Worm (Caenorhabditis elegans) whole organism, L4/young adult: ENCODE data around the gene ver-3.

Experiments used
- dao-5 ChIP-seq: sonication (generic microtip); optimal IDR thresholded peaks from 2 replicates; lab custom pipeline; 2016; ENCODE audit warnings: missing genotype, missing genetic modification characterization, moderate library complexity, missing compliant biosample characterization
- him-1 ChIP-seq: sonication (generic microtip); optimal IDR thresholded peaks from 2 replicates; lab custom pipeline; 2016; ENCODE audit warnings: missing genotype, missing genetic modification reagents, missing genetic modification characterization, missing compliant biosample characterization

ce11 chrX:10970629-10971028, 21.6 kb upstream of the ver-3 start, which contains the start of gene K09C8.8:
- TF ChIP-seq him-1 (tag; lab: Kevin White, UChicago) (no peak), dao-5 (no peak)
